Worm (Caenorhabditis elegans) whole organism, young adult: ENCODE measurements around the gene nfki-1.

Experiments
- B0261.1 ChIP-seq: sonication (generic microtip); optimal IDR thresholded peaks from 2 replicates; lab custom pipeline; 2016; ENCODE audit warnings: mild to moderate bottlenecking, missing genetic modification characterization, moderate library complexity, missing compliant biosample characterization
- C06A6.2 ChIP-seq: fragments of 200-800 bp; sonication (Bioruptor generic); conservative IDR thresholded peaks from 2 replicates; pipeline ENCODE4 v1.3.6; 2022; ENCODE audit warnings: missing genetic modification characterization, missing compliant biosample characterization
- C17E4.6 ChIP-seq: fragments of 200-800 bp; sonication (Bioruptor generic); IDR thresholded peaks from 2 replicates; pipeline ENCODE4 v1.3.6; 2022; ENCODE audit warnings: missing genetic modification reagents, missing genetic modification characterization, missing compliant biosample characterization
- F10E7.11 ChIP-seq: sonication (generic microtip); optimal IDR thresholded peaks from 2 replicates; lab custom pipeline; 2017; ENCODE audit warnings: mild to moderate bottlenecking, missing genetic modification characterization, moderate library complexity, missing compliant biosample characterization
- F33H1.4 ChIP-seq: fragments of 200-800 bp; sonication (Bioruptor generic); IDR thresholded peaks from 2 replicates; pipeline ENCODE4 v1.3.6; 2022; ENCODE audit warnings: missing genetic modification reagents, missing genetic modification characterization, missing compliant biosample characterization
- F55B11.4 ChIP-seq: sonication (generic microtip); optimal IDR thresholded peaks from 2 replicates; lab custom pipeline; 2016; ENCODE audit warnings: missing compliant biosample characterization, missing genetic modification characterization, borderline replicate concordance; ENCODE audit not compliant: insufficient read depth
- F57C9.4 ChIP-seq: sonication (generic microtip); optimal IDR thresholded peaks from 2 replicates; lab custom pipeline; 2017; ENCODE audit warnings: mild to moderate bottlenecking, missing genetic modification characterization, missing compliant biosample characterization
- Y95B8A.8 ChIP-seq: fragments of 200-800 bp; sonication (Bioruptor generic); IDR thresholded peaks from 2 replicates; pipeline ENCODE4 v1.3.6; 2022; ENCODE audit warnings: missing genetic modification reagents, missing genetic modification characterization, missing compliant biosample characterization
- ama-1 ChIP-seq, 3 experiments: fragments of 150-350 bp in 1 of 3; sonication (generic microtip) in 2 of 3; optimal IDR thresholded peaks; 2 replicates each; lab custom pipeline; 2014 to 2018; ENCODE audit warnings: missing biosample characterization in 2 of 3, missing genetic modification characterization in 2 of 3, missing genetic modification reagents in 2 of 3
- aptf-3 ChIP-seq: fragments of 200-800 bp; sonication (Bioruptor generic); IDR thresholded peaks from 2 replicates; pipeline ENCODE4 v1.3.6; 2022; ENCODE audit warnings: missing genetic modification characterization, missing compliant biosample characterization
- athp-1 ChIP-seq: sonication (generic microtip); optimal IDR thresholded peaks from 2 replicates; lab custom pipeline; 2017; ENCODE audit warnings: mild to moderate bottlenecking, missing genetic modification characterization, missing compliant biosample characterization
- attf-3 ChIP-seq: fragments of 200-800 bp; sonication (Bioruptor generic); conservative IDR thresholded peaks from 2 replicates; pipeline ENCODE4 v1.3.6; 2022; ENCODE audit warnings: missing genetic modification reagents, missing genetic modification characterization, missing compliant biosample characterization
- bed-1 ChIP-seq: fragments of 200-800 bp; sonication (Bioruptor generic); IDR thresholded peaks from 2 replicates; pipeline ENCODE4 v1.3.6; 2022; ENCODE audit warnings: missing genetic modification reagents, missing genetic modification characterization, missing compliant biosample characterization
- bed-2 ChIP-seq: fragments of 200-800 bp; sonication (Bioruptor generic); IDR thresholded peaks from 2 replicates; pipeline ENCODE4 v1.3.6; 2022; ENCODE audit warnings: missing genetic modification reagents, missing genetic modification characterization, missing compliant biosample characterization
- ccch-3 ChIP-seq: fragments of 200-800 bp; sonication (Bioruptor generic); optimal IDR thresholded peaks from 2 replicates; lab custom pipeline; 2018; ENCODE audit warnings: mild to moderate bottlenecking, missing genetic modification characterization, missing compliant biosample characterization
- ceh-100 ChIP-seq: fragments of 200-800 bp; sonication (Bioruptor generic); IDR thresholded peaks from 2 replicates; pipeline ENCODE4 v1.3.6; 2022; ENCODE audit warnings: missing genetic modification reagents, missing genetic modification characterization, missing compliant biosample characterization
- ceh-40 ChIP-seq: fragments of 200-800 bp; sonication (Bioruptor generic); IDR thresholded peaks from 2 replicates; pipeline ENCODE4 v1.3.6; 2022; ENCODE audit warnings: missing genetic modification characterization, missing compliant biosample characterization
- chd-7 ChIP-seq: sonication (generic microtip); optimal IDR thresholded peaks from 2 replicates; lab custom pipeline; 2016; ENCODE audit warnings: mild to moderate bottlenecking, missing genetic modification characterization, moderate library complexity, missing compliant biosample characterization
- dpff-1 ChIP-seq: sonication (generic microtip); optimal IDR thresholded peaks from 2 replicates; lab custom pipeline; 2017; ENCODE audit warnings: mild to moderate bottlenecking, missing genetic modification characterization, missing compliant biosample characterization
- egl-18 ChIP-seq: fragments of 200-800 bp; sonication (Bioruptor generic); IDR thresholded peaks from 2 replicates; pipeline ENCODE4 v1.3.6; 2022; ENCODE audit warnings: missing genetic modification reagents, missing genetic modification characterization, missing compliant biosample characterization
- egrh-3 ChIP-seq: fragments of 200-800 bp; sonication (Bioruptor generic); IDR thresholded peaks from 2 replicates; pipeline ENCODE4 v1.3.6; 2022; ENCODE audit warnings: missing genetic modification reagents, missing genetic modification characterization, missing compliant biosample characterization
- ets-4 ChIP-seq: fragments of 200-800 bp; sonication (Bioruptor generic); optimal IDR thresholded peaks from 2 replicates; lab custom pipeline; 2018; ENCODE audit warnings: mild to moderate bottlenecking, missing genetic modification characterization, missing compliant biosample characterization
- fkh-3 ChIP-seq: sonication (generic microtip); optimal IDR thresholded peaks from 2 replicates; lab custom pipeline; 2016; ENCODE audit warnings: mild to moderate bottlenecking, missing genetic modification characterization, missing compliant biosample characterization
- hrde-1 ChIP-seq: sonication (generic microtip); optimal IDR thresholded peaks from 2 replicates; lab custom pipeline; 2016; ENCODE audit warnings: missing genetic modification characterization, mild to moderate bottlenecking, missing compliant biosample characterization, moderate library complexity, missing genotype, missing genetic modification reagents, borderline replicate concordance
- lin-40 ChIP-seq: sonication (generic microtip); optimal IDR thresholded peaks from 2 replicates; lab custom pipeline; 2016; ENCODE audit warnings: missing genetic modification characterization, mild to moderate bottlenecking, missing compliant biosample characterization, missing genotype, missing genetic modification reagents
- lin-54 ChIP-seq: fragments of 200-800 bp; sonication (Bioruptor generic); optimal IDR thresholded peaks from 2 replicates; lab custom pipeline; 2018; ENCODE audit warnings: mild to moderate bottlenecking, missing genetic modification characterization, missing compliant biosample characterization
- madf-10 ChIP-seq: sonication (generic microtip); optimal IDR thresholded peaks from 2 replicates; lab custom pipeline; 2016; ENCODE audit warnings: mild to moderate bottlenecking, missing genetic modification characterization, missing compliant biosample characterization
- madf-6 ChIP-seq: fragments of 200-800 bp; sonication (Bioruptor generic); IDR thresholded peaks from 2 replicates; pipeline ENCODE4 v1.3.6; 2022; ENCODE audit warnings: missing genetic modification reagents, missing genetic modification characterization, missing compliant biosample characterization
- mcd-1 ChIP-seq: fragments of 200-800 bp; sonication (Bioruptor generic); IDR thresholded peaks from 2 replicates; pipeline ENCODE4 v1.3.6; 2022; ENCODE audit warnings: missing genetic modification reagents, missing genetic modification characterization, missing compliant biosample characterization
- mel-28 ChIP-seq: sonication (generic microtip); optimal IDR thresholded peaks from 2 replicates; lab custom pipeline; 2016; ENCODE audit warnings: borderline replicate concordance, mild to moderate bottlenecking, missing genetic modification characterization, missing compliant biosample characterization
- nhr-179 ChIP-seq: sonication (generic microtip); optimal IDR thresholded peaks from 2 replicates; lab custom pipeline; 2016; ENCODE audit warnings: mild to moderate bottlenecking, missing genetic modification characterization, missing compliant biosample characterization
- sea-2 ChIP-seq: fragments of 200-800 bp; sonication (Bioruptor generic); IDR thresholded peaks from 2 replicates; pipeline ENCODE4 v1.3.6; 2022; ENCODE audit warnings: missing genetic modification characterization, missing compliant biosample characterization
- snpc-1.1 ChIP-seq: sonication (generic microtip); optimal IDR thresholded peaks from 2 replicates; lab custom pipeline; 2017; ENCODE audit warnings: missing genetic modification characterization, mild to moderate bottlenecking, missing compliant biosample characterization, antibody characterized with exemption, moderate library complexity, missing genotype, missing genetic modification reagents; ENCODE audit not compliant: insufficient read depth
- snpc-3.4 ChIP-seq: sonication (generic microtip); optimal IDR thresholded peaks from 2 replicates; lab custom pipeline; 2017; ENCODE audit warnings: missing genetic modification characterization, mild to moderate bottlenecking, missing compliant biosample characterization, antibody characterized with exemption, moderate library complexity, missing genotype, missing genetic modification reagents
- unc-62 ChIP-seq: fragments of 150-350 bp; optimal IDR thresholded peaks from 2 replicates; lab custom pipeline; 2014; ENCODE audit warnings: missing biosample characterization, missing genetic modification reagents, missing genetic modification characterization
- zfh-2 ChIP-seq: fragments of 200-800 bp; sonication (Bioruptor generic); conservative IDR thresholded peaks from 2 replicates; pipeline ENCODE4 v1.3.6; 2022; ENCODE audit warnings: missing genetic modification reagents, missing genetic modification characterization, missing compliant biosample characterization
- zim-3 ChIP-seq: sonication (generic microtip); optimal IDR thresholded peaks from 2 replicates; lab custom pipeline; 2017; ENCODE audit warnings: mild to moderate bottlenecking, missing genetic modification characterization, moderate library complexity, missing compliant biosample characterization

Gene nfki-1

ce11 chrX:15310986-15311385, 44.1 kb upstream of the nfki-1 start:
- no peak for TF ChIP-seq ets-4 (GFP tag; lab: Kevin White, UChicago)

ce11 chrX:15312073-15312472, 43.0 kb upstream of the nfki-1 start:
- TF ChIP-seq ceh-100 (GFP tag; lab: Robert Waterston, UW) (no peak), C17E4.6 (GFP tag; lab: Robert Waterston, UW) (no peak), sea-2 (GFP tag; lab: Robert Waterston, UW) (no peak), snpc-3.4 (no peak), aptf-3 (GFP tag; lab: Robert Waterston, UW) (no peak), ceh-40 (GFP tag; lab: Robert Waterston, UW) (no peak), madf-6 (GFP tag; lab: Robert Waterston, UW) (no peak), egl-18 (GFP tag; lab: Robert Waterston, UW) (no peak), athp-1 (tag; lab: Kevin White, UChicago) (no peak), mel-28 (tag; lab: Kevin White, UChicago) (no peak), ets-4 (GFP tag; lab: Kevin White, UChicago) (no peak), dpff-1 (tag; lab: Kevin White, UChicago) (no peak), mcd-1 (no peak), unc-62 (GFP tag; lab: Kevin White, UChicago) (no peak), snpc-1.1 (tag; lab: Kevin White, UChicago) (no peak), bed-1 (GFP tag; lab: Robert Waterston, UW) (no peak), fkh-3 (no peak), egrh-3 (GFP tag; lab: Robert Waterston, UW) (no peak), F33H1.4 (GFP tag; lab: Robert Waterston, UW) (no peak), nhr-179 (tag; lab: Kevin White, UChicago) (no peak)

- TF ChIP-seq attf-3 (GFP tag; lab: Robert Waterston, UW): no peak
- TF ChIP-seq egl-18 (GFP tag; lab: Robert Waterston, UW): no peak
- no peak for TF ChIP-seq bed-1 (GFP tag; lab: Robert Waterston, UW)
- no peak for TF ChIP-seq F33H1.4 (GFP tag; lab: Robert Waterston, UW)
- TF ChIP-seq F55B11.4: no peak
- TF ChIP-seq madf-10 (tag; lab: Kevin White, UChicago): no peak
- no peak for TF ChIP-seq chd-7 (tag; lab: Kevin White, UChicago)
- no peak for TF ChIP-seq lin-40 (tag; lab: Kevin White, UChicago)
- TF ChIP-seq lin-54: no peak
- no peak for TF ChIP-seq hrde-1 (tag; lab: Kevin White, UChicago)
These were observed 42.4 kb upstream of the nfki-1 start for ce11 chrX:15312681-15313080.

ce11 chrX:15317146-15317545, 37.9 kb upstream of the nfki-1 start, which contains the start of gene glb-28:
TSS of gene glb-28 (minus strand) at chrX:15317246.
- no peak for TF ChIP-seq mel-28 (tag; lab: Kevin White, UChicago)
- no peak for TF ChIP-seq F10E7.11
- no peak for TF ChIP-seq bed-2 (GFP tag; lab: Robert Waterston, UW)
- no peak for TF ChIP-seq zfh-2 (GFP tag; lab: Robert Waterston, UW)
- TF ChIP-seq Y95B8A.8 (GFP tag; lab: Robert Waterston, UW): no peak
- TF ChIP-seq ama-1 (optimal IDR thresholded peaks at IDR 0.05; lab: Kevin White, UChicago): no peak
- TF ChIP-seq ama-1 (GFP tag; optimal IDR thresholded peaks at IDR 0.05; lab: Kevin White, UChicago): no peak
- TF ChIP-seq F57C9.4 (tag; lab: Kevin White, UChicago): no peak
- TF ChIP-seq C06A6.2 (GFP tag; lab: Robert Waterston, UW): no peak
- no peak for TF ChIP-seq zim-3 (tag; lab: Kevin White, UChicago)
- TF ChIP-seq ccch-3 (GFP tag; lab: Kevin White, UChicago): no peak
- no peak for TF ChIP-seq B0261.1 (tag; lab: Kevin White, UChicago)
- no peak for TF ChIP-seq F33H1.4 (GFP tag; lab: Robert Waterston, UW)
- no peak for TF ChIP-seq madf-6 (GFP tag; lab: Robert Waterston, UW)
